Worm (Caenorhabditis elegans) whole organism, L4 larva: ENCODE data around the gene cap-1.

ENCODE experiments used
- F44E2.7 ChIP-seq: fragments of 200-800 bp; sonication (Bioruptor generic); IDR thresholded peaks from 2 replicates; pipeline ENCODE4 v2.1.2; 2022; ENCODE audit warnings: missing genetic modification characterization, missing compliant biosample characterization
- R02D3.7 ChIP-seq: fragments of 150-350 bp; sonication (generic microtip); optimal IDR thresholded peaks from 3 replicates; lab custom pipeline; 2014; ENCODE audit warnings: missing biosample characterization, missing genetic modification characterization
- T20F7.1 ChIP-seq: fragments of 200-800 bp; sonication (Bioruptor generic); optimal IDR thresholded peaks from 2 replicates; lab custom pipeline; 2018; ENCODE audit warnings: mild to moderate bottlenecking, missing genetic modification characterization, missing compliant biosample characterization
- Y105C5A.15 ChIP-seq: fragments of 200-800 bp; sonication (Bioruptor generic); IDR thresholded peaks from 2 replicates; pipeline ENCODE4 v1.3.6; 2022; ENCODE audit warnings: missing genetic modification characterization, missing compliant biosample characterization
- ZK337.2 ChIP-seq: fragments of 200-800 bp; sonication (Bioruptor generic); IDR thresholded peaks from 2 replicates; pipeline ENCODE4 v1.3.6; 2022; ENCODE audit warnings: missing genetic modification reagents, missing genetic modification characterization, missing compliant biosample characterization
- attf-4 ChIP-seq: sonication (generic microtip); optimal IDR thresholded peaks from 3 replicates; lab custom pipeline; 2017; ENCODE audit warnings: missing biosample characterization, missing genetic modification characterization
- ceh-28 ChIP-seq: fragments of 150-350 bp; optimal IDR thresholded peaks from 2 replicates; lab custom pipeline; 2014; ENCODE audit warnings: missing biosample characterization, missing genetic modification reagents, missing genetic modification characterization
- ceh-44 ChIP-seq: fragments of 200-800 bp; sonication (Bioruptor generic); IDR thresholded peaks from 2 replicates; pipeline ENCODE4 v1.3.6; 2022; ENCODE audit warnings: missing genetic modification reagents, missing genetic modification characterization, missing compliant biosample characterization
- ceh-82 ChIP-seq: sonication (generic microtip); optimal IDR thresholded peaks from 2 replicates; lab custom pipeline; 2017; ENCODE audit warnings: missing biosample characterization, missing genetic modification characterization
- ctbp-1 ChIP-seq: fragments of 200-800 bp; sonication (Bioruptor generic); IDR thresholded peaks from 2 replicates; pipeline ENCODE4 v1.3.6; 2022; ENCODE audit warnings: missing genetic modification reagents, missing genetic modification characterization, missing compliant biosample characterization
- daf-12 ChIP-seq: fragments of 150-350 bp; optimal IDR thresholded peaks from 2 replicates; lab custom pipeline; 2014; ENCODE audit warnings: missing biosample characterization, missing genetic modification reagents, missing genetic modification characterization
- daf-16 ChIP-seq, 3 experiments: sonication (generic microtip); optimal IDR thresholded peaks; 2 replicates each; lab custom pipeline; 2016 to 2017; ENCODE audit warnings: missing genetic modification characterization in 3 of 3, missing genetic modification reagents in 3 of 3, mild to moderate bottlenecking in 2 of 3, missing compliant biosample characterization in 2 of 3, missing biosample characterization in 1 of 3, moderate library complexity in 1 of 3
- dmd-6 ChIP-seq: fragments of 200-800 bp; sonication (Bioruptor generic); IDR thresholded peaks from 2 replicates; pipeline ENCODE4 v1.3.6; 2022; ENCODE audit warnings: missing genetic modification reagents, missing genetic modification characterization, missing compliant biosample characterization
- dmd-9 ChIP-seq: fragments of 200-800 bp; sonication (Bioruptor generic); IDR thresholded peaks from 2 replicates; pipeline ENCODE4 v1.3.6; 2022; ENCODE audit warnings: missing genetic modification reagents, missing genetic modification characterization, missing compliant biosample characterization
- dpl-1 ChIP-seq: fragments of 150-350 bp; optimal IDR thresholded peaks from 2 replicates; lab custom pipeline; 2014; ENCODE audit warnings: missing biosample characterization, missing genetic modification reagents, missing genetic modification characterization
- dve-1 ChIP-seq: sonication (generic microtip); optimal IDR thresholded peaks from 2 replicates; lab custom pipeline; 2017; ENCODE audit warnings: antibody characterized with exemption, mild to moderate bottlenecking, missing genetic modification characterization, missing compliant biosample characterization; ENCODE audit not compliant: insufficient read depth
- egl-43 ChIP-seq: fragments of 200-800 bp; sonication (Bioruptor generic); IDR thresholded peaks from 2 replicates; pipeline ENCODE4 v1.3.6; 2022; ENCODE audit warnings: missing genetic modification reagents, missing genetic modification characterization, missing compliant biosample characterization
- fkh-10 ChIP-seq: fragments of 150-350 bp; optimal IDR thresholded peaks from 2 replicates; lab custom pipeline; 2014; ENCODE audit warnings: missing biosample characterization, missing genetic modification reagents, missing genetic modification characterization
- gei-8 ChIP-seq: fragments of 200-800 bp; sonication (Bioruptor generic); optimal IDR thresholded peaks from 2 replicates; lab custom pipeline; 2018; ENCODE audit warnings: mild to moderate bottlenecking, missing genetic modification characterization, missing compliant biosample characterization
- hif-1 ChIP-seq, 2 experiments: sonication (generic microtip); optimal IDR thresholded peaks; 2 replicates each; lab custom pipeline; 2016 to 2017; ENCODE audit warnings: missing compliant biosample characterization in 2 of 2, missing genetic modification characterization in 2 of 2, missing genetic modification reagents in 2 of 2, missing genotype in 2 of 2, mild to moderate bottlenecking in 1 of 2
- hlh-11 ChIP-seq: fragments of 200-800 bp; sonication (Bioruptor generic); optimal IDR thresholded peaks from 2 replicates; lab custom pipeline; 2018; ENCODE audit warnings: mild to moderate bottlenecking, missing genetic modification characterization, missing compliant biosample characterization
- hlh-30 ChIP-seq: sonication (generic microtip); optimal IDR thresholded peaks from 2 replicates; lab custom pipeline; 2017; ENCODE audit warnings: antibody characterized with exemption, mild to moderate bottlenecking, missing genetic modification characterization, missing compliant biosample characterization; ENCODE audit not compliant: insufficient read depth
- hmg-1.1 ChIP-seq: fragments of 200-800 bp; sonication (Bioruptor generic); IDR thresholded peaks from 2 replicates; pipeline ENCODE4 v1.3.6; 2022; ENCODE audit warnings: missing genetic modification reagents, missing genetic modification characterization, missing compliant biosample characterization
- lim-7 ChIP-seq: fragments of 200-800 bp; sonication (Bioruptor generic); IDR thresholded peaks from 2 replicates; pipeline ENCODE4 v1.3.6; 2022; ENCODE audit warnings: missing genetic modification characterization, missing compliant biosample characterization
- lin-13 ChIP-seq: fragments of 150-350 bp; optimal IDR thresholded peaks from 2 replicates; lab custom pipeline; 2014; ENCODE audit warnings: missing biosample characterization, missing genetic modification reagents, missing genetic modification characterization
- lin-15B ChIP-seq: fragments of 150-350 bp; sonication (generic microtip); optimal IDR thresholded peaks from 3 replicates; lab custom pipeline; 2014; ENCODE audit warnings: missing biosample characterization, missing genetic modification characterization
- lin-29 ChIP-seq: fragments of 200-800 bp; sonication (Bioruptor generic); IDR thresholded peaks from 2 replicates; pipeline ENCODE4 v1.3.6; 2022; ENCODE audit warnings: missing genetic modification reagents, missing genetic modification characterization, missing compliant biosample characterization
- lin-38 ChIP-seq: fragments of 200-800 bp; sonication (Bioruptor generic); IDR thresholded peaks from 2 replicates; pipeline ENCODE4 v1.3.6; 2022; ENCODE audit warnings: missing genetic modification reagents, missing genetic modification characterization, missing compliant biosample characterization
- lsy-2 ChIP-seq, 2 experiments: fragments of 150-350 bp in 1 of 2; sonication (generic microtip) in 1 of 2; optimal IDR thresholded peaks; 2 replicates each; lab custom pipeline; 2014 to 2017; ENCODE audit warnings: missing biosample characterization in 2 of 2, missing genetic modification characterization in 2 of 2
- madf-9 ChIP-seq: fragments of 200-800 bp; sonication (Bioruptor generic); conservative IDR thresholded peaks from 2 replicates; pipeline ENCODE4 v1.3.6; 2022; ENCODE audit warnings: missing genetic modification reagents, missing genetic modification characterization, missing compliant biosample characterization
- mep-1 ChIP-seq: fragments of 150-350 bp; sonication (generic microtip); optimal IDR thresholded peaks from 3 replicates; lab custom pipeline; 2014; ENCODE audit warnings: missing biosample characterization, missing genetic modification characterization
- mes-2 ChIP-seq: sonication (generic microtip); optimal IDR thresholded peaks from 2 replicates; lab custom pipeline; 2016; ENCODE audit warnings: missing genotype, mild to moderate bottlenecking, missing genetic modification characterization, missing compliant biosample characterization; ENCODE audit not compliant: poor library complexity, severe bottlenecking
- mxl-3 ChIP-seq: fragments of 200-800 bp; sonication (Bioruptor generic); optimal IDR thresholded peaks from 2 replicates; lab custom pipeline; 2018; ENCODE audit warnings: mild to moderate bottlenecking, missing genetic modification characterization, missing compliant biosample characterization
- nhr-10 ChIP-seq: fragments of 150-350 bp; optimal IDR thresholded peaks from 2 replicates; lab custom pipeline; 2014; ENCODE audit warnings: missing biosample characterization, missing genetic modification characterization
- nhr-102 ChIP-seq: sonication (generic microtip); optimal IDR thresholded peaks from 2 replicates; lab custom pipeline; 2016; ENCODE audit warnings: mild to moderate bottlenecking, missing genetic modification characterization, moderate library complexity, missing compliant biosample characterization
- nhr-28 ChIP-seq: fragments of 150-350 bp; optimal IDR thresholded peaks from 2 replicates; lab custom pipeline; 2014; ENCODE audit warnings: missing biosample characterization, missing genetic modification characterization
- nhr-48 ChIP-seq: sonication (generic microtip); optimal IDR thresholded peaks from 2 replicates; lab custom pipeline; 2016; ENCODE audit warnings: mild to moderate bottlenecking, missing genetic modification characterization, missing compliant biosample characterization
- nhr-6 ChIP-seq: fragments of 150-350 bp; optimal IDR thresholded peaks from 2 replicates; lab custom pipeline; 2014; ENCODE audit warnings: missing biosample characterization, missing genetic modification characterization
- nhr-77 ChIP-seq: fragments of 150-350 bp; optimal IDR thresholded peaks from 2 replicates; lab custom pipeline; 2014; ENCODE audit warnings: missing biosample characterization, missing genetic modification characterization
- pha-4 ChIP-seq, 2 experiments: fragments of 150-350 bp in 1 of 2; fragments of 200-800 bp in 1 of 2; sonication (Bioruptor generic) in 1 of 2; IDR thresholded peaks in 1 of 2; optimal IDR thresholded peaks in 1 of 2; 2 replicates each; pipeline versions ENCODE4 v1.3.6 to Lab custom; 2014 to 2022; ENCODE audit warnings: missing genetic modification characterization in 2 of 2, missing genetic modification reagents in 2 of 2, missing biosample characterization in 1 of 2, missing compliant biosample characterization in 1 of 2
- pqm-1 ChIP-seq: sonication (generic microtip); optimal IDR thresholded peaks from 2 replicates; lab custom pipeline; 2017; ENCODE audit warnings: missing biosample characterization, missing genetic modification characterization
- rbr-2 ChIP-seq: sonication (generic microtip); optimal IDR thresholded peaks from 2 replicates; lab custom pipeline; 2016; ENCODE audit warnings: missing genotype, missing genetic modification characterization, missing compliant biosample characterization
- tra-1 ChIP-seq: fragments of 200-800 bp; sonication (Bioruptor generic); IDR thresholded peaks from 2 replicates; pipeline ENCODE4 v1.3.6; 2022; ENCODE audit warnings: missing genetic modification reagents, missing genetic modification characterization, missing compliant biosample characterization
- unc-130 ChIP-seq: sonication (generic microtip); optimal IDR thresholded peaks from 2 replicates; lab custom pipeline; 2016; ENCODE audit warnings: missing genetic modification reagents, missing genetic modification characterization, missing compliant biosample characterization
- zag-1 ChIP-seq: fragments of 150-350 bp; optimal IDR thresholded peaks from 2 replicates; lab custom pipeline; 2014; ENCODE audit warnings: missing biosample characterization, missing genetic modification characterization
- zfp-3 ChIP-seq: fragments of 200-800 bp; sonication (Bioruptor generic); conservative IDR thresholded peaks from 2 replicates; pipeline ENCODE4 v1.3.6; 2022; ENCODE audit warnings: missing genetic modification reagents, missing genetic modification characterization, missing compliant biosample characterization
- zip-11 ChIP-seq: fragments of 200-800 bp; sonication (Bioruptor generic); IDR thresholded peaks from 2 replicates; pipeline ENCODE4 v1.3.6; 2022; ENCODE audit warnings: missing genetic modification characterization, missing compliant biosample characterization
- ztf-7 ChIP-seq: fragments of 150-350 bp; optimal IDR thresholded peaks from 2 replicates; lab custom pipeline; 2014; ENCODE audit warnings: missing biosample characterization, missing genetic modification characterization

The cap-1 gene

DNA sequence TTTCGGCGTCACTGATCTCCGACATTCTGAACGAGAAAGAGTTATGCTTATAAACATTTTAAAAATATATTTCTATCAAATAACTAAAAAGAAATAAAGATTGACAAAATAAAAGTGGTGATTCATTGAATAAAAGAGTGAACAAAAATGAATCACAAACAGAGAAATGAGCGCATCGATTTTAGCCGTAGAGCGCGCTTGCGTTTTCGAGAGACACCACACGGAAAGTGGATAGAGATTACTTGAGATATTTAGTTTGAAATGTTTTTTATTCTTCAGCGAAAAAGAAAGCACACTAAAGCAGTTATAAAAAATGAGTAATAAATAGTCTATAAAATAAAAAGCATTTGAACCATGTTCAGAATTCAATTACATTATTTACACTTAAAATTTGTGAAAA is at the start of gene cap-1:
Gene cap-1 (minus strand): TSS at position 26 of the 400 bp plus-strand sequence.
- TF ChIP-seq hmg-1.1 (GFP tag; lab: Robert Waterston, UW) (no peak), hlh-30 (tag; lab: Kevin White, UChicago) (peak; percentile 36), nhr-6 (tag; lab: Kevin White, UChicago) (peak; percentile 71), pha-4 (GFP tag; IDR thresholded peaks at IDR 0.05; lab: Robert Waterston, UW) (no peak), pha-4 (tag; optimal IDR thresholded peaks at IDR 0.05; lab: Kevin White, UChicago) (peak; percentile 94), T20F7.1 (GFP tag; lab: Kevin White, UChicago) (peak; percentile 47), ceh-82 (no peak), dpl-1 (GFP tag; lab: Kevin White, UChicago) (peak; percentile 58), fkh-10 (GFP tag; lab: Kevin White, UChicago) (peak; percentile 17), lin-13 (GFP tag; lab: Kevin White, UChicago) (peak; percentile 67), ZK337.2 (GFP tag; lab: Robert Waterston, UW) (no peak), dmd-9 (GFP tag; lab: Robert Waterston, UW) (no peak), zag-1 (tag; lab: Kevin White, UChicago) (no peak), mxl-3 (GFP tag; lab: Kevin White, UChicago) (peak; percentile 59), lsy-2 (tag; optimal IDR thresholded peaks at IDR 0.05; lab: Kevin White, UChicago) (peak in 1 of 2 experiments; percentile 85), F44E2.7 (GFP tag; lab: Robert Waterston, UW) (no peak), ceh-28 (tag; lab: Kevin White, UChicago) (peak; percentile 43), rbr-2 (peak; percentile 63), madf-9 (GFP tag; lab: Robert Waterston, UW) (no peak), nhr-77 (tag; lab: Kevin White, UChicago) (peak; percentile 85), pqm-1 (tag; lab: Kevin White, UChicago) (peak; percentile 37), mep-1 (tag; lab: Kevin White, UChicago) (peak; percentile 88), daf-16 (GFP tag; optimal IDR thresholded peaks at IDR 0.05; lab: Kevin White, UChicago) (no peak), daf-16 (tag; optimal IDR thresholded peaks at IDR 0.05; lab: Kevin White, UChicago) (peak; percentile 42), ctbp-1 (no peak), hif-1 (tag; optimal IDR thresholded peaks at IDR 0.05; lab: Kevin White, UChicago) (peak in 1 of 2 experiments; percentile 60), dmd-6 (GFP tag; lab: Robert Waterston, UW) (0 out of 2 replicates have a peak, but pooled peaks have one; percentile 29), dve-1 (peak; percentile 86), gei-8 (GFP tag; lab: Kevin White, UChicago) (no peak), mes-2 (tag; lab: Kevin White, UChicago) (peak; percentile 96), lim-7 (GFP tag; lab: Robert Waterston, UW) (no peak), lin-38 (GFP tag; lab: Robert Waterston, UW) (peak; percentile 96), Y105C5A.15 (no peak), zfp-3 (GFP tag; lab: Robert Waterston, UW) (no peak), daf-12 (tag; lab: Kevin White, UChicago) (no peak), egl-43 (GFP tag; lab: Robert Waterston, UW) (no peak), lin-29 (GFP tag; lab: Robert Waterston, UW) (no peak), nhr-102 (tag; lab: Kevin White, UChicago) (no peak), attf-4 (tag; lab: Kevin White, UChicago) (no peak), hlh-11 (tag; lab: Kevin White, UChicago) (peak; percentile 45), tra-1 (GFP tag; lab: Robert Waterston, UW) (no peak), zip-11 (GFP tag; lab: Robert Waterston, UW) (no peak), nhr-28 (tag; lab: Kevin White, UChicago) (peak; percentile 72), R02D3.7 (tag; lab: Kevin White, UChicago) (no peak), unc-130 (GFP tag; lab: Kevin White, UChicago) (peak; percentile 79), lin-15B (tag; lab: Kevin White, UChicago) (peak; percentile 17), nhr-48 (tag; lab: Kevin White, UChicago) (no peak), nhr-10 (tag; lab: Kevin White, UChicago) (no peak), ceh-44 (GFP tag; lab: Robert Waterston, UW) (peak; percentile 78), ztf-7 (tag; lab: Kevin White, UChicago) (no peak)
